Worm (Caenorhabditis elegans): ENCODE data around the gene C44H4.8.

Gene C44H4.8

DNA sequence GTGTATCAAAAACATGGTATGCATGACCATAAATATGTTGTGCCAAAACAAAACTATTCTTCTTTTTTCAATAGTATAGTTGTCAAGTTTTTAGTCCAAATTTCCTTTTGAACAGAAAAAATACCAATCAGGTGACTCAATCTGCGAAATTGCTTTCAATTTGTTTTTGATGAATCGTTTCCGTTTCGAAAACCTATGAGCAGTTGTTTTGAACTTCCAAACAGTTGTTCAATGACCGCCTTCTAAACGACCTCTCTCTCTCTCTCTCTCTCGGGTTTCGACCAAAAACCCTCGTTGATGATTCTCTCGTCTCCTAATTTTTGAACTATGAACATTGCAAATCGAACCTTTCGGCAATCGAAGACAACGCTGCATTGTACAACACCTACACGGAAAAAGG is 28.9 kb upstream of the C44H4.8 start:
- TF ChIP-seq ztf-7 (tag; optimal IDR thresholded peaks at IDR 0.05) (no peak), ces-1 (GFP tag; optimal IDR thresholded peaks at IDR 0.05) (no peak), cey-2 (tag; optimal IDR thresholded peaks at IDR 0.05; ENCODE audit: borderline replicate concordance, insufficient read depth) (no peak), nhr-28 (tag; optimal IDR thresholded peaks at IDR 0.05) (peak; percentile 14), mep-1 (tag; optimal IDR thresholded peaks at IDR 0.05) (no peak), nhr-11 (tag; optimal IDR thresholded peaks at IDR 0.05) (peak; percentile 17), lin-29 (GFP tag; IDR thresholded peaks at IDR 0.05) (no peak), hlh-11 (tag; optimal IDR thresholded peaks at IDR 0.05) (peak; percentile 50), dve-1 (tag; optimal IDR thresholded peaks at IDR 0.05; ENCODE audit: insufficient read depth) (no peak), ama-1 (optimal IDR thresholded peaks at IDR 0.05) (no peak), zip-11 (GFP tag; IDR thresholded peaks at IDR 0.05) (no peak), zfp-3 (GFP tag; conservative IDR thresholded peaks at IDR 0.05) (no peak), lin-1 (GFP tag; IDR thresholded peaks at IDR 0.05) (no peak), nhr-102 (tag; optimal IDR thresholded peaks at IDR 0.05) (no peak), ceh-62 (tag; optimal IDR thresholded peaks at IDR 0.05) (no peak), zfp-2 (tag; optimal IDR thresholded peaks at IDR 0.05) (no peak), lin-38 (GFP tag; IDR thresholded peaks at IDR 0.05) (no peak), hlh-30 (tag; optimal IDR thresholded peaks at IDR 0.05; ENCODE audit: insufficient read depth) (no peak), mxl-3 (GFP tag; optimal IDR thresholded peaks at IDR 0.05) (no peak), ZK546.5 (tag; optimal IDR thresholded peaks at IDR 0.05) (no peak), dpl-1 (GFP tag; optimal IDR thresholded peaks at IDR 0.05) (no peak), mdl-1 (tag; optimal IDR thresholded peaks at IDR 0.05) (no peak), hif-1 (tag; optimal IDR thresholded peaks at IDR 0.05) (no peak), dmd-6 (GFP tag; IDR thresholded peaks at IDR 0.05) (peak; percentile 28; the same call in 1 of the 2 replicates), snpc-1.2 (GFP tag; IDR thresholded peaks at IDR 0.05) (no peak), fkh-10 (GFP tag; optimal IDR thresholded peaks at IDR 0.05) (no peak), sdz-12 (GFP tag; optimal IDR thresholded peaks at IDR 0.05) (no peak), unc-62 (GFP tag; optimal IDR thresholded peaks at IDR 0.05 in 1 of 2) (no peak), unc-62 (tag; optimal IDR thresholded peaks at IDR 0.05) (no peak), spr-1 (tag; optimal IDR thresholded peaks at IDR 0.05) (no peak), tra-1 (GFP tag; IDR thresholded peaks at IDR 0.05) (no peak), aly-2 (tag; optimal IDR thresholded peaks at IDR 0.05) (no peak), saeg-2 (GFP tag; IDR thresholded peaks at IDR 0.05) (no peak), rbr-2 (tag; optimal IDR thresholded peaks at IDR 0.05) (no peak), mes-2 (tag; optimal IDR thresholded peaks at IDR 0.05; ENCODE audit: poor library complexity, severe bottlenecking) (no peak), dmd-8 (GFP tag; IDR thresholded peaks at IDR 0.05) (no peak), egl-43 (GFP tag; IDR thresholded peaks at IDR 0.05) (no peak), pha-4 (GFP tag; IDR thresholded peaks at IDR 0.05) (no peak), pha-4 (tag; optimal IDR thresholded peaks at IDR 0.05) (no peak), F49E8.2 (tag; optimal IDR thresholded peaks at IDR 0.05; ENCODE audit: borderline replicate concordance) (no peak), nhr-76 (tag; optimal IDR thresholded peaks at IDR 0.05) (no peak), ceh-28 (tag; optimal IDR thresholded peaks at IDR 0.05) (no peak), ceh-32 (tag; optimal IDR thresholded peaks at IDR 0.05; ENCODE audit: poor library complexity) (no peak), mxl-2 (GFP tag; conservative IDR thresholded peaks at IDR 0.05) (no peak), daf-16 (GFP tag; optimal IDR thresholded peaks at IDR 0.05) (peak in 1 of 2 experiments; percentile 9), daf-16 (tag; optimal IDR thresholded peaks at IDR 0.05) (no peak), ceh-44 (GFP tag; IDR thresholded peaks at IDR 0.05) (no peak), lin-13 (GFP tag; optimal IDR thresholded peaks at IDR 0.05) (no peak), dmd-9 (GFP tag; IDR thresholded peaks at IDR 0.05) (0 out of 2 replicates have a peak, but pooled peaks have one; percentile 11), ztf-11 (tag; optimal IDR thresholded peaks at IDR 0.05) (no peak), php-3 (GFP tag; IDR thresholded peaks at IDR 0.05) (no peak), ctbp-1 (GFP tag; IDR thresholded peaks at IDR 0.05) (no peak)
